Fruit fly (Drosophila melanogaster) ovary, adult (tissue): ENCODE data around the gene amrt.

ENCODE experiments used
- CG17801 ChIP-seq: fragments of 200-800 bp; optimal IDR thresholded peaks from 2 replicates; lab custom pipeline; 2019; ENCODE audit warnings: missing biosample characterization, mild to moderate bottlenecking, missing genetic modification characterization, moderate library complexity; ENCODE audit not compliant: partially characterized antibody

The amrt gene

DNA sequence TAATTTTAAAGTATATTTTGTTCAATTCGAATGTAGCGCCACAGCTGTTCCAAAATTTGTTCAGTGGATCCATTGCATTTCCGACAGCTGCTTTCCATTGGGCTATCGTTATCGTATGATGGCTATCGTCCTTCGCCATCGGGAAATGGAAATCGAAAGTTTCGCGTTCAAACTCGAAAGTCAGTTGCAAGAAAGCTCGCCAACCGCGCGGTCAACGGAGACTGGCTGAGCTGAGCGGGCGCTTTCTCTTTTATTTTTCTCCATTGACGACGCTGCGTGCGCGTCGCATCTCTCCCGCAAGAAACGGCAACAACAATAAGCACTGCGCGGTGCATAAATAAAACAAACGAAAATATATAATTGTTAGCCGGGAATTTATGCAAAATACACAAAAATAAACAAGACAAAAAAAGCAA is 1.3 kb downstream of the amrt start, which contains the start of gene inaE:
Gene inaE (plus strand): TSS at position 181 of the 416 bp plus-strand sequence.
- peak; percentile 37 for TF ChIP-seq CG17801 (GFP tag; lab: Kevin White, UChicago)

- TF ChIP-seq CG17801 (GFP tag; lab: Kevin White, UChicago) = no peak
These were observed 2.0 kb downstream of the amrt start for dm6 chrX:13783958-13784907.

- TF ChIP-seq CG17801 (GFP tag; lab: Kevin White, UChicago) = no peak
These were observed 3.9 kb downstream of the amrt start for dm6 chrX:13786037-13786667.

DNA sequence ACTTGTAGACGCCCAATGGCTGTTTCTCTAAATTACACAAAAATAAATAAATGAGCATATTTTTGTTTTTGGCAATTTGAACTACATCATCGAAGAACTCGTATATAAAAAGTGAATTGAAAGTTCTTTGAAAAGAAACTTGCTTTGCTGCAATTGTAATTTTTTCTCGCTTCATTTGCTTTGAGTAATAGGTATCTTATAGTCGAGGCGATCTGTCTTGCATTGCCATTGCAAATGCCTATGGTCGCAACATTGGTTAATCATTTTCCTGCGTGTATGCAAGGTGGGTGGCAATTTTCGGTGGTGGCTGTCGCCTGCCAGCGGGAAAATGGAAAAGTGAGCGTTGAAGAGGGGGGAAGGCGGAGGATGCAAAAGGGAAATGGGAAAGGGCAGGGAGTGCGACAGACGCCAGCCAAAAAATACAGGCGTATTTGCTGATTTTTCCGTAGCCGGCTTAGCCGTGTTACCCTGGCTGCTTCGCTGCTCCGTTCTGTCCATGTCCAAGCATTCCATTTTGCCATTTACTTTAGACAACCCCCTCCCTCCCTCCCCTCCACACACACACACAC is 5.1 kb downstream of the amrt start:
- no peak for TF ChIP-seq CG17801 (GFP tag; lab: Kevin White, UChicago)

DNA sequence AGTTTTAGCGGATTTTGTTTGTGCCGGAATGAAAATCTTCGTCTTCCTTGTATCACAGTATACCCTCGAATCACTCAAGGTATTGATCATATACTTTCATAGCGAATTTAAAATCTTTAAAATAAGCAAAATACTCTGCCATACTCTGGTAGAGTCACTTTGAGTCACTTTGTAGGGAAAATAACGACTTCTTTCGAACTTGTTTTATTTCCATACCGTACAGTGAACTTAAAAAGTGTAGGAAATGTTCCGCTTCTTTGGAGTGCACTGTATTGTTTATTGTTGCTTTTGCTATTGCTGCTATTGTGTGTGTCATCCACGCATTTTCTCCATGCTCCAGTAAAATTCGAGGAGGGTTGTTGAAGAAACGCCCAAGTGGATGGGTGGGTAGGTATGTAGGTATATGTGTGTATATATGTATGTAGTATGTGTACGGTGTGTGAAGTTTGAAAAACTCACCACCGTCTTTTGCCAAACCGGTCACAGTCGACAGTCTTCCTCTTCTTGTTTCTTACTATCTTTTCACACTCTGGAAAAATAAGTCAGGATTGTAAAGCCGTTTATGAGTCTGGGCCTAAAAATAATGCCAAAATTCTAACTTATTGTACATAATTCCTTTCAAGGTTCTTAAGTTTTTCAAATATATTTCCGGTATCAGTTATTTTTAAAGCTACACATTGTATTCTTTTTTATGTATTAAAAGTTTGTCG is 6.9 kb downstream of the amrt start:
- no peak for TF ChIP-seq CG17801 (GFP tag; lab: Kevin White, UChicago)

dm6 chrX:13791011-13791410 is 8.8 kb downstream of the amrt start, which contains the start of gene CG10993:
Gene CG10993, minus strand, starts transcription at chrX:13791111.
- no peak for TF ChIP-seq CG17801 (GFP tag; lab: Kevin White, UChicago)

dm6 chrX:13792463-13792862 is 10.2 kb downstream of the amrt start:
- no peak for TF ChIP-seq CG17801 (GFP tag; lab: Kevin White, UChicago)

DNA sequence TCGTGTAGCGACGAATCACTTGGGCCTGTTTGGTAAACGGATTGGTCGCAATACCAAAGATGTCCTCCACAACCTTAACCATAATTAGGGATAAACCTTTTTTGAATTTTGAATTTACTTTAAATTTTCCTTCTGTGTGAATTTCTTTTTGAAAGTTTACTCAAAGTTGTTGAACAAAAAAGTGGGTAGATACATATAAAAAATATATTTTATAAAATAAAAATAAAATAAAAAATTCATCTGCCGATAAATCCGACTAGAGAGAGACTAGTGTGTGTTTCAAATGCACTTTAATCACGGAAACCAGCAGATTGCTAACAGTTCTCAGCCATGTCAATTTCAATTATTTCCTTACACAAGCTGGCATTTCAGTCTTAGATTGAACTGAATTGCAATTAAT is 15.3 kb downstream of the amrt start, which contains the start of gene CG10996:
Gene CG10996 (minus strand): TSS at position 101 of the 400 bp plus-strand sequence.
- TF ChIP-seq CG17801 (GFP tag; lab: Kevin White, UChicago) = no peak

- TF ChIP-seq CG17801 (GFP tag; lab: Kevin White, UChicago) = no peak
These were observed 18.4 kb downstream of the amrt start for dm6 chrX:13800680-13801079.

DNA sequence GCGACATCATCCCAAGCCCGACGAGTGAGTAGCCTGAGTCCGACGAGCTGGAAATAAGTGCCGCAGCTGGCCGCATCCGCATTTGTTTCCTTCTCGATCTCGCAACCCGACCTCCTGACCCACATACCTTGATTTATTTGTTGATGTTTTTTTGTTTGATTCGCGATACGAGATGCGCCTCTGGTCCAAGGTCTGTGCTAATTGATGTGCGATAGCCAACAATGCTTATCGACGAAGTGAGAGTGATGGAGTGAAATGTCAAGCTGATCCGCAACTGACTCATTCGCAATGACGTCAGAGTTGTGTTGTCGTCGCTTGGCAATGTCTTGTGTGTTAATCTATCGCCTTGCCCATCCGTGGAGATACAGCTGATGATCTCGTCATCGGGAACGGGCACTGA is 22.1 kb downstream of the amrt start:
- no peak for TF ChIP-seq CG17801 (GFP tag; lab: Kevin White, UChicago)

DNA sequence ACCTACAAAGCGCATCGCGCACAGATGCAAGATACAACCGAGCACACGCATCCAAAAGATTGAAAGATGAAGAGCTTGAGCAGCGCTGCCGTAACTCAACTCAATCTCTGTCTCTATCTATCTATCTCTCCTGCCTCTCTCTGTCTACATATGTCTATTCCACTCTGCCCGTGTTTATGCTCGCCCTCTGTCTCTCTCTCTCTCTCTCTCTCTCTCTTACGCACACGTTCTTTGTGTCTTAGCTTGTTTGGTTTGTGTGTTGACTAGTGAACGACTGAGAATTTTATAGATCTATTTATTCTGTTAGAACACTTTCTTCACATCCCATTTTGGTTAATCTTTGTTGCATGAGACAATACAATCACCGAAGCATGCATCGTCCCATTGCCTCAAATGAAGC is 23.3 kb downstream of the amrt start:
- TF ChIP-seq CG17801 (GFP tag; lab: Kevin White, UChicago) = no peak

- no peak for TF ChIP-seq CG17801 (GFP tag; lab: Kevin White, UChicago)
These were observed 29.2 kb downstream of the amrt start, which contains the start of gene CG11095 for dm6 chrX:13811480-13811879. Gene CG11095, plus strand, starts transcription at chrX:13811684.

DNA sequence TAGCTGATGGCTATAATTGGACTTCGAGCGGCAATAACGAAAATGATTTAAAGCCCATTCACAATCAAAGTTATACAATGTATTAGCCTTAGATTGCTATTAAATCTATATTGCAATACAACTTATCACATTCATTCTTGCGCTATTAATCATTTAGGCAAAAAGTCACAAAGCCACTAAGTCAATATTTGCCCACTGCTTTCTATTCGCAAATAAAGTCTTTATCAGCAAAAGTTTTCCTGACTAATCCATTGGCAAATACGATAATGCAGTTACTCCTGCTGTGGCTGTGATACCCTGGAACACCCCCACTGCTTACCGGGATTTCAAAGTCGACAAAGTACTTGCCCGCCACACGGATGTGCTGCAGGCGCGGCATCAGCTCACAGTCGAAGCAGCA is 31.8 kb downstream of the amrt start:
- TF ChIP-seq CG17801 (GFP tag; lab: Kevin White, UChicago) = peak; percentile 29

DNA sequence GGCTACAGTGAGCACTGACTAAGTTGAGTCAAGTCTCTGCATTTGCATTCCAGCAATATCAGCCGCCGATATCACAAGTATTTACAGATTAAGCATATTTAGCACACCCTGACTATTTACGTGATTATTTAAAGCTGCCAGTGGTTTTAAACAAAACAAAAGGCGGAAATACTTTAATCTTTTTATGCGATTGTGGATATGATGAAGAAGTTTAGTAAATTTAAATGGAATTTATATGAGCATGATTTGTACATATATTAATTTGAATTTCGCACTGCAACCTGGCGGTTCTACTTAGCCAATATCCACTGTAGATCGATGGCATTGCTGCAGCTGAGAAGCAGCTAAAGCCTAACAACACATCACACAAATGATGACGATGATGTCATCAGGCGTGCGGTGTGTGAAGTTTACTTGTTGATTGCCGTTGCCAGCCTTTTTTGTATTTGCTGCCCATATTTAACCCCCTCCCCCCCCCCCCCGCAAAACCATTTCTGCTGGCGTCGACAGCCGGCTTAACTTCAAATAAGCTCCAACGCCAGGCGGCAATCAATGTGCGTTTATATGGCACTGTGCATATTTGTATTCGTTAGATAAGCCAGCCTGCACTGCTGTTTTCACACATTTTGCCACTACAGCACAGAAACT is 33.4 kb downstream of the amrt start:
- peak; percentile 28 for TF ChIP-seq CG17801 (GFP tag; lab: Kevin White, UChicago)
